Fruit fly (Drosophila melanogaster) whole organism, prepupa: ENCODE data around the gene CG31875.

ENCODE experiments used
- CG11762 ChIP-seq: fragments of 200-800 bp; sonication (Bioruptor generic); optimal IDR thresholded peaks from 3 replicates; lab custom pipeline; 2016; ENCODE audit warnings: missing biosample characterization, missing genetic modification characterization; ENCODE audit not compliant: insufficient read depth
- CG15336 ChIP-seq: fragments of 200-800 bp; sonication (Bioruptor generic); IDR thresholded peaks from 2 replicates; pipeline ENCODE4 v1.3.6; 2022; ENCODE audit warnings: missing biosample characterization, missing genetic modification characterization
- CG1621 ChIP-seq: fragments of 200-800 bp; sonication (Bioruptor generic); optimal IDR thresholded peaks from 3 replicates; lab custom pipeline; 2018; ENCODE audit warnings: missing biosample characterization, mild to moderate bottlenecking, missing genetic modification characterization
- CG31627 ChIP-seq: fragments of 200-800 bp; sonication (Bioruptor generic); optimal IDR thresholded peaks from 3 replicates; lab custom pipeline; 2016; ENCODE audit warnings: missing biosample characterization, missing genetic modification characterization
- CG32006 ChIP-seq: fragments of 200-800 bp; sonication (Bioruptor generic); optimal IDR thresholded peaks from 3 replicates; lab custom pipeline; 2017; ENCODE audit warnings: missing biosample characterization, mild to moderate bottlenecking, missing genetic modification characterization
- CG34406 ChIP-seq: fragments of 200-800 bp; sonication (Bioruptor generic); optimal IDR thresholded peaks from 3 replicates; lab custom pipeline; 2016; ENCODE audit warnings: missing biosample characterization, missing genetic modification characterization
- CG4318 ChIP-seq: fragments of 200-800 bp; sonication (Bioruptor generic); optimal IDR thresholded peaks from 3 replicates; lab custom pipeline; 2017; ENCODE audit warnings: missing biosample characterization, mild to moderate bottlenecking, missing genetic modification characterization
- CG6163 ChIP-seq: fragments of 200-800 bp; sonication (Bioruptor generic); IDR thresholded peaks from 3 replicates; pipeline ENCODE4 v1.3.6; 2022; ENCODE audit warnings: missing biosample characterization, missing genetic modification characterization
- CG6276 ChIP-seq: fragments of 200-800 bp; sonication (Bioruptor generic); optimal IDR thresholded peaks from 2 replicates; lab custom pipeline; 2017; ENCODE audit warnings: missing biosample characterization, mild to moderate bottlenecking, missing genetic modification characterization
- CG6808 ChIP-seq: fragments of 200-800 bp; sonication (Bioruptor generic); optimal IDR thresholded peaks from 3 replicates; lab custom pipeline; 2017; ENCODE audit warnings: missing biosample characterization, missing genetic modification characterization, mild to moderate bottlenecking, moderate library complexity, missing genetic modification reagents
- CG6854 ChIP-seq: fragments of 200-800 bp; sonication (Bioruptor generic); optimal IDR thresholded peaks from 2 replicates; lab custom pipeline; 2017; ENCODE audit warnings: missing biosample characterization, mild to moderate bottlenecking, missing genetic modification characterization
- CG7368 ChIP-seq: fragments of 200-800 bp; sonication (Bioruptor generic); optimal IDR thresholded peaks from 3 replicates; lab custom pipeline; 2016; ENCODE audit warnings: missing biosample characterization, missing genetic modification characterization
- CG8119 ChIP-seq: fragments of 200-800 bp; sonication (Bioruptor generic); IDR thresholded peaks from 3 replicates; pipeline ENCODE4 v1.3.6; 2022; ENCODE audit warnings: missing biosample characterization, missing genetic modification characterization
- CG8319 ChIP-seq: fragments of 200-800 bp; sonication (Bioruptor generic); optimal IDR thresholded peaks from 3 replicates; lab custom pipeline; 2016; ENCODE audit warnings: missing biosample characterization, missing genetic modification characterization
- CG9139 ChIP-seq: fragments of 200-800 bp; sonication (Bioruptor generic); optimal IDR thresholded peaks from 3 replicates; lab custom pipeline; 2017; ENCODE audit warnings: missing biosample characterization, mild to moderate bottlenecking, missing genetic modification characterization
- Eip78C ChIP-seq: fragments of 200-800 bp; sonication (Bioruptor generic); peaks from one replicate; lab custom pipeline; 2016; ENCODE audit warnings: missing biosample characterization, missing genetic modification characterization
- Eip93F ChIP-seq: fragments of 200-800 bp; sonication (Bioruptor generic); optimal IDR thresholded peaks from 2 replicates; lab custom pipeline; 2016; ENCODE audit warnings: missing biosample characterization, mild to moderate bottlenecking, missing genetic modification characterization
- Ets96B ChIP-seq: fragments of 200-800 bp; optimal IDR thresholded peaks from 2 replicates; lab custom pipeline; 2019; ENCODE audit warnings: missing biosample characterization, mild to moderate bottlenecking, missing genetic modification characterization, moderate library complexity
- Hr38 ChIP-seq: sonication (Bioruptor generic); optimal IDR thresholded peaks from 2 replicates; lab custom pipeline; 2016; ENCODE audit warnings: missing biosample characterization, missing genetic modification characterization
- Hr39 ChIP-seq: fragments of 200-800 bp; sonication (Bioruptor generic); optimal IDR thresholded peaks from 2 replicates; lab custom pipeline; 2016; ENCODE audit warnings: missing biosample characterization, missing genetic modification characterization
- Hr4 ChIP-seq: fragments of 200-800 bp; sonication (Bioruptor generic); optimal IDR thresholded peaks from 3 replicates; lab custom pipeline; 2016; ENCODE audit warnings: missing biosample characterization, missing genetic modification characterization
- Lpt ChIP-seq: fragments of 200-800 bp; sonication (Bioruptor generic); optimal IDR thresholded peaks from 3 replicates; lab custom pipeline; 2016; ENCODE audit warnings: missing biosample characterization, missing genetic modification characterization
- Met ChIP-seq: fragments of 200-800 bp; sonication (Bioruptor generic); optimal IDR thresholded peaks from 3 replicates; lab custom pipeline; 2016; ENCODE audit warnings: missing biosample characterization, missing genetic modification characterization
- OdsH ChIP-seq: fragments of 200-800 bp; sonication (Bioruptor generic); optimal IDR thresholded peaks from 3 replicates; lab custom pipeline; 2016; ENCODE audit warnings: missing biosample characterization, missing genetic modification characterization
- Smox ChIP-seq: fragments of 200-800 bp; sonication (Bioruptor generic); optimal IDR thresholded peaks from 3 replicates; lab custom pipeline; 2016; ENCODE audit warnings: missing biosample characterization, missing genetic modification characterization
- Sox102F ChIP-seq: fragments of 200-800 bp; sonication (Bioruptor generic); optimal IDR thresholded peaks from 2 replicates; lab custom pipeline; 2016; ENCODE audit warnings: missing biosample characterization, mild to moderate bottlenecking, missing genetic modification characterization
- Sox14 ChIP-seq: fragments of 200-800 bp; sonication (Bioruptor generic); optimal IDR thresholded peaks from 3 replicates; lab custom pipeline; 2016; ENCODE audit warnings: missing biosample characterization, missing genetic modification characterization
- Sox15 ChIP-seq: fragments of 200-800 bp; sonication (Bioruptor generic); optimal IDR thresholded peaks from 3 replicates; lab custom pipeline; 2016; ENCODE audit warnings: missing biosample characterization, missing genetic modification characterization
- acj6 ChIP-seq: fragments of 200-800 bp; sonication (Bioruptor generic); optimal IDR thresholded peaks from 3 replicates; lab custom pipeline; 2016; ENCODE audit warnings: missing biosample characterization, missing genetic modification characterization
- cyc ChIP-seq: fragments of 200-800 bp; sonication (Bioruptor generic); optimal IDR thresholded peaks from 3 replicates; lab custom pipeline; 2016; ENCODE audit warnings: missing biosample characterization, missing genetic modification characterization
- dac ChIP-seq: fragments of 200-800 bp; sonication (Bioruptor generic); optimal IDR thresholded peaks from 2 replicates; lab custom pipeline; 2017; ENCODE audit warnings: missing biosample characterization, mild to moderate bottlenecking, missing genetic modification characterization
- esn ChIP-seq: fragments of 200-800 bp; sonication (Bioruptor generic); optimal IDR thresholded peaks from 2 replicates; lab custom pipeline; 2016; ENCODE audit warnings: missing biosample characterization, mild to moderate bottlenecking, missing genetic modification characterization, moderate library complexity
- fd59A ChIP-seq: fragments of 200-800 bp; sonication (Bioruptor generic); optimal IDR thresholded peaks from 2 replicates; lab custom pipeline; 2017; ENCODE audit warnings: missing biosample characterization, mild to moderate bottlenecking, missing genetic modification characterization, missing genetic modification reagents
- fd85E ChIP-seq: fragments of 200-800 bp; sonication (Bioruptor generic); optimal IDR thresholded peaks from 3 replicates; lab custom pipeline; 2016; ENCODE audit warnings: missing biosample characterization, missing genetic modification characterization
- fkh ChIP-seq: fragments of 200-800 bp; sonication (Bioruptor generic); optimal IDR thresholded peaks from 3 replicates; lab custom pipeline; 2017; ENCODE audit warnings: missing biosample characterization, mild to moderate bottlenecking, missing genetic modification characterization, moderate library complexity
- pdm3 ChIP-seq: fragments of 200-800 bp; sonication (Bioruptor generic); optimal IDR thresholded peaks from 3 replicates; lab custom pipeline; 2016; ENCODE audit warnings: missing biosample characterization, missing genetic modification characterization
- salr ChIP-seq, 2 experiments: fragments of 200-800 bp; sonication (Bioruptor generic); optimal IDR thresholded peaks; 3 replicates each; lab custom pipeline; 2016 to 2018; ENCODE audit warnings: missing biosample characterization in 2 of 2, missing genetic modification characterization in 2 of 2, mild to moderate bottlenecking in 1 of 2
- spab ChIP-seq: fragments of 200-800 bp; sonication (Bioruptor generic); optimal IDR thresholded peaks from 2 replicates; lab custom pipeline; 2017; ENCODE audit warnings: missing biosample characterization, mild to moderate bottlenecking, missing genetic modification characterization, missing genetic modification reagents
- ss ChIP-seq, 2 experiments: fragments of 200-800 bp; sonication (Bioruptor generic); optimal IDR thresholded peaks; 2 replicates in 1 of 2; 3 replicates in 1 of 2; lab custom pipeline; 2017 to 2018; ENCODE audit warnings: mild to moderate bottlenecking in 2 of 2, missing biosample characterization in 2 of 2, missing genetic modification characterization in 2 of 2, moderate library complexity in 1 of 2
- svp ChIP-seq: fragments of 200-800 bp; sonication (Bioruptor generic); peaks from one replicate; lab custom pipeline; 2016; ENCODE audit warnings: missing biosample characterization, missing genetic modification characterization
- topi ChIP-seq: fragments of 200-800 bp; sonication (Bioruptor generic); optimal IDR thresholded peaks from 3 replicates; lab custom pipeline; 2016; ENCODE audit warnings: missing biosample characterization, missing genetic modification characterization
- vri ChIP-seq: fragments of 200-800 bp; sonication (Bioruptor generic); optimal IDR thresholded peaks from 3 replicates; lab custom pipeline; 2016; ENCODE audit warnings: missing biosample characterization, mild to moderate bottlenecking, missing genetic modification characterization

The CG31875 gene

dm6 chr2L:9949178-9950062 lies 53.1 kb downstream of the CG31875 start (continued):
- peak; percentile 16 for TF ChIP-seq CG6808 (GFP tag; lab: Kevin White, UChicago)
- TF ChIP-seq Sox14 (GFP tag; lab: Kevin White, UChicago): peak; percentile 3
- TF ChIP-seq CG11762 (GFP tag; lab: Kevin White, UChicago): no peak
- TF ChIP-seq dac (GFP tag; lab: Kevin White, UChicago): no peak
- TF ChIP-seq Lpt (GFP tag; lab: Kevin White, UChicago): no peak
- no peak for TF ChIP-seq Sox102F (GFP tag; lab: Kevin White, UChicago)
- no peak for TF ChIP-seq cyc
- TF ChIP-seq Sox15 (GFP tag; lab: Kevin White, UChicago): no peak
- peak; percentile 36 for TF ChIP-seq CG9139 (GFP tag; lab: Kevin White, UChicago)
- TF ChIP-seq Met (GFP tag; lab: Kevin White, UChicago): no peak
- TF ChIP-seq Ets96B (tag; lab: Kevin White, UChicago): no peak
- TF ChIP-seq CG34406 (GFP tag; lab: Kevin White, UChicago): no peak
- no peak for TF ChIP-seq spab (GFP tag; lab: Kevin White, UChicago)
- TF ChIP-seq pdm3 (GFP tag; lab: Kevin White, UChicago): no peak
- no peak for TF ChIP-seq acj6 (GFP tag; lab: Kevin White, UChicago)
- no peak for TF ChIP-seq Hr38 (GFP tag; lab: Kevin White, UChicago)

dm6 chr2L:9948520-9948858 lies 54.0 kb downstream of the CG31875 start:
- TF ChIP-seq Lpt (GFP tag; lab: Kevin White, UChicago): no peak
- no peak for TF ChIP-seq CG7368 (GFP tag; lab: Kevin White, UChicago)
- TF ChIP-seq fd85E (GFP tag; lab: Kevin White, UChicago): no peak
- TF ChIP-seq OdsH (GFP tag; lab: Kevin White, UChicago): no peak
- no peak for TF ChIP-seq Hr4 (GFP tag; lab: Kevin White, UChicago)
- peak; percentile 0 for TF ChIP-seq CG6808 (GFP tag; lab: Kevin White, UChicago)
- TF ChIP-seq Ets96B (tag; lab: Kevin White, UChicago): no peak
- TF ChIP-seq svp (GFP tag; lab: Kevin White, UChicago): peak; percentile 89
- no peak for TF ChIP-seq CG6276 (GFP tag; lab: Kevin White, UChicago)
- TF ChIP-seq CG4318 (GFP tag; lab: Kevin White, UChicago): no peak
- no peak for TF ChIP-seq acj6 (GFP tag; lab: Kevin White, UChicago)
- no peak for TF ChIP-seq pdm3 (GFP tag; lab: Kevin White, UChicago)
- TF ChIP-seq fd59A (GFP tag; lab: Kevin White, UChicago): no peak
- TF ChIP-seq, all 60 proteins: peak for 2

dm6 chr2L:9947738-9948519 lies 54.6 kb downstream of the CG31875 start:
- peak; percentile 34 for TF ChIP-seq Sox14 (GFP tag; lab: Kevin White, UChicago)
- TF ChIP-seq esn (GFP tag; lab: Kevin White, UChicago): peak; percentile 50
- peak; percentile 85 for TF ChIP-seq Eip78C (GFP tag; lab: Kevin White, UChicago)
- peak; percentile 29 for TF ChIP-seq pdm3 (GFP tag; lab: Kevin White, UChicago)
- no peak for TF ChIP-seq svp (GFP tag; lab: Kevin White, UChicago)
- TF ChIP-seq Hr39: peak; percentile 6
- TF ChIP-seq CG8319 (GFP tag; lab: Kevin White, UChicago): no peak
- TF ChIP-seq CG4318 (GFP tag; lab: Kevin White, UChicago): no peak
- no peak for TF ChIP-seq CG15336
- peak; percentile 22 for TF ChIP-seq topi (GFP tag; lab: Kevin White, UChicago)
- peak in 1 of 2 experiments; percentile 12 for TF ChIP-seq salr (GFP tag; optimal IDR thresholded peaks at IDR 0.05; lab: Kevin White, UChicago)
- TF ChIP-seq Met (GFP tag; lab: Kevin White, UChicago): no peak
- TF ChIP-seq ss (GFP tag; optimal IDR thresholded peaks at IDR 0.05; lab: Kevin White, UChicago): peak; percentile 0 to 14
- TF ChIP-seq CG6854 (GFP tag; lab: Kevin White, UChicago): no peak
- peak; percentile 22 for TF ChIP-seq Smox
- TF ChIP-seq fkh: no peak
- TF ChIP-seq CG7368 (GFP tag; lab: Kevin White, UChicago): no peak
- peak; percentile 46 for TF ChIP-seq CG32006 (GFP tag; lab: Kevin White, UChicago)
- peak; percentile 10 for TF ChIP-seq OdsH (GFP tag; lab: Kevin White, UChicago)
- peak; percentile 13 for TF ChIP-seq CG1621 (tag; lab: Kevin White, UChicago)
- no peak for TF ChIP-seq Lpt (GFP tag; lab: Kevin White, UChicago)
- 0 out of 3 replicates have a peak, but pooled peaks have one; percentile 49 for TF ChIP-seq CG6163 (GFP tag; lab: Robert Waterston, UW)
- no peak for TF ChIP-seq CG8119 (GFP tag; lab: Robert Waterston, UW)
- TF ChIP-seq CG31627 (GFP tag; lab: Kevin White, UChicago): peak; percentile 4
- peak; percentile 87 for TF ChIP-seq Eip93F
- TF ChIP-seq vri (GFP tag; lab: Kevin White, UChicago): peak; percentile 99
- peak; percentile 5 for TF ChIP-seq Hr4 (GFP tag; lab: Kevin White, UChicago)
- no peak for TF ChIP-seq CG6808 (GFP tag; lab: Kevin White, UChicago)
